ENCODE assay signal across 2 worm cellular contexts in genomic region chrIV:300307-300706, ce11.
TF ChIP-seq lines count a peak whose summit lies in the region.

No protein-coding gene starts in this region.

TF ChIP-seq in whole organism, L2 larva, 48 proteins besides CTCF, POLR2A, EP300 and RAD21:
- no peak for TF ChIP-seq nhr-10 (tag; optimal IDR thresholded peaks at IDR 0.05; lab: Kevin White, UChicago)
- TF ChIP-seq sma-9 (GFP tag; optimal IDR thresholded peaks at IDR 0.05; lab: Kevin White, UChicago): peak; percentile 24
- TF ChIP-seq sma-9 (tag; optimal IDR thresholded peaks at IDR 0.05; lab: Kevin White, UChicago): no peak
- TF ChIP-seq aly-2 (tag; optimal IDR thresholded peaks at IDR 0.05; lab: Kevin White, UChicago): no peak
- TF ChIP-seq alr-1 (tag; optimal IDR thresholded peaks at IDR 0.05; lab: Kevin White, UChicago): no peak
TF ChIP-seq in whole organism, L2 larva: peak in this region for 1.

TF ChIP-seq in whole organism, L4 larva, 104 proteins besides CTCF, POLR2A, EP300 and RAD21:
- TF ChIP-seq pqm-1 (tag; optimal IDR thresholded peaks at IDR 0.05; lab: Kevin White, UChicago) (no peak), hlh-30 (tag; optimal IDR thresholded peaks at IDR 0.05; lab: Kevin White, UChicago; ENCODE audit: insufficient read depth) (peak; percentile 36), snpc-1.2 (GFP tag; IDR thresholded peaks at IDR 0.05; lab: Robert Waterston, UW) (no peak), D1046.2 (GFP tag; IDR thresholded peaks at IDR 0.05; lab: Robert Waterston, UW) (no peak), rbr-2 (tag; optimal IDR thresholded peaks at IDR 0.05; lab: Kevin White, UChicago) (no peak), unc-62 (GFP tag; optimal IDR thresholded peaks at IDR 0.05 in 1 of 2; lab: Kevin White, UChicago) (peak in 1 of 2 experiments; percentile 72), unc-62 (tag; optimal IDR thresholded peaks at IDR 0.05; lab: Kevin White, UChicago) (no peak), nhr-76 (tag; optimal IDR thresholded peaks at IDR 0.05; lab: Kevin White, UChicago) (no peak), mxl-3 (GFP tag; optimal IDR thresholded peaks at IDR 0.05; lab: Kevin White, UChicago) (peak; percentile 55), nhr-28 (tag; optimal IDR thresholded peaks at IDR 0.05; lab: Kevin White, UChicago) (peak; percentile 67), hlh-11 (tag; optimal IDR thresholded peaks at IDR 0.05; lab: Kevin White, UChicago) (peak; percentile 45), arid-1 (GFP tag; conservative IDR thresholded peaks at IDR 0.05; lab: Robert Waterston, UW) (no peak), lim-7 (GFP tag; IDR thresholded peaks at IDR 0.05; lab: Robert Waterston, UW) (no peak), nhr-41 (GFP tag; IDR thresholded peaks at IDR 0.05; lab: Robert Waterston, UW) (no peak), ceh-32 (tag; optimal IDR thresholded peaks at IDR 0.05; lab: Kevin White, UChicago; ENCODE audit: poor library complexity) (no peak), fos-1 (tag; optimal IDR thresholded peaks at IDR 0.05; lab: Kevin White, UChicago) (no peak), dmd-6 (GFP tag; IDR thresholded peaks at IDR 0.05; lab: Robert Waterston, UW) (no peak), ZK337.2 (GFP tag; IDR thresholded peaks at IDR 0.05; lab: Robert Waterston, UW) (no peak), lin-13 (GFP tag; optimal IDR thresholded peaks at IDR 0.05; lab: Kevin White, UChicago) (no peak)
